Worm (Caenorhabditis elegans) whole organism, L4 larva: ENCODE measurements around the gene fbxb-102.

ENCODE experiments used
- F26F4.8 ChIP-seq: fragments of 200-800 bp; sonication (Bioruptor generic); conservative IDR thresholded peaks from 2 replicates; pipeline ENCODE4 v1.3.6; 2022; ENCODE audit warnings: missing genetic modification characterization, missing compliant biosample characterization
- T26A8.4 ChIP-seq: fragments of 200-800 bp; sonication (Bioruptor generic); IDR thresholded peaks from 2 replicates; pipeline ENCODE4 v1.3.6; 2022; ENCODE audit warnings: missing genetic modification characterization, missing compliant biosample characterization
- Y48G9A.11 ChIP-seq: fragments of 200-800 bp; sonication (Bioruptor generic); IDR thresholded peaks from 2 replicates; pipeline ENCODE4 v1.3.6; 2022; ENCODE audit warnings: missing genetic modification reagents, missing genetic modification characterization, missing compliant biosample characterization
- Y75B8A.6 ChIP-seq: fragments of 200-800 bp; sonication (Bioruptor generic); IDR thresholded peaks from 2 replicates; pipeline ENCODE4 v1.3.6; 2022; ENCODE audit warnings: missing genetic modification reagents, missing genetic modification characterization, missing compliant biosample characterization
- ZK546.5 ChIP-seq, 2 experiments: sonication (generic microtip); optimal IDR thresholded peaks; 2 replicates each; lab custom pipeline; 2017; ENCODE audit warnings: missing biosample characterization in 2 of 2, missing genetic modification characterization in 2 of 2
- ceh-20 ChIP-seq: fragments of 200-800 bp; sonication (Bioruptor generic); IDR thresholded peaks from 2 replicates; pipeline ENCODE4 v1.3.6; 2022; ENCODE audit warnings: missing genetic modification reagents, missing genetic modification characterization, missing compliant biosample characterization
- ceh-28 ChIP-seq: fragments of 150-350 bp; optimal IDR thresholded peaks from 2 replicates; lab custom pipeline; 2014; ENCODE audit warnings: missing biosample characterization, missing genetic modification reagents, missing genetic modification characterization
- ceh-62 ChIP-seq: sonication (generic microtip); optimal IDR thresholded peaks from 2 replicates; lab custom pipeline; 2017; ENCODE audit warnings: missing biosample characterization, missing genetic modification characterization
- cey-2 ChIP-seq: sonication (generic microtip); optimal IDR thresholded peaks from 3 replicates; lab custom pipeline; 2017; ENCODE audit warnings: missing genetic modification characterization, mild to moderate bottlenecking, missing compliant biosample characterization, antibody characterized with exemption, borderline replicate concordance; ENCODE audit not compliant: insufficient read depth
- daf-8 ChIP-seq: fragments of 200-800 bp; sonication (Bioruptor generic); IDR thresholded peaks from 2 replicates; pipeline ENCODE4 v1.3.6; 2022; ENCODE audit warnings: missing genetic modification characterization, missing compliant biosample characterization
- dmd-6 ChIP-seq: fragments of 200-800 bp; sonication (Bioruptor generic); IDR thresholded peaks from 2 replicates; pipeline ENCODE4 v1.3.6; 2022; ENCODE audit warnings: missing genetic modification reagents, missing genetic modification characterization, missing compliant biosample characterization
- dmd-8 ChIP-seq: fragments of 200-800 bp; sonication (Bioruptor generic); IDR thresholded peaks from 2 replicates; pipeline ENCODE4 v1.3.6; 2022; ENCODE audit warnings: missing genetic modification characterization, missing compliant biosample characterization
- dmd-9 ChIP-seq: fragments of 200-800 bp; sonication (Bioruptor generic); IDR thresholded peaks from 2 replicates; pipeline ENCODE4 v1.3.6; 2022; ENCODE audit warnings: missing genetic modification reagents, missing genetic modification characterization, missing compliant biosample characterization
- dpl-1 ChIP-seq: fragments of 150-350 bp; optimal IDR thresholded peaks from 2 replicates; lab custom pipeline; 2014; ENCODE audit warnings: missing biosample characterization, missing genetic modification reagents, missing genetic modification characterization
- egl-43 ChIP-seq: fragments of 200-800 bp; sonication (Bioruptor generic); IDR thresholded peaks from 2 replicates; pipeline ENCODE4 v1.3.6; 2022; ENCODE audit warnings: missing genetic modification reagents, missing genetic modification characterization, missing compliant biosample characterization
- fkh-10 ChIP-seq: fragments of 150-350 bp; optimal IDR thresholded peaks from 2 replicates; lab custom pipeline; 2014; ENCODE audit warnings: missing biosample characterization, missing genetic modification reagents, missing genetic modification characterization
- gei-8 ChIP-seq: fragments of 200-800 bp; sonication (Bioruptor generic); optimal IDR thresholded peaks from 2 replicates; lab custom pipeline; 2018; ENCODE audit warnings: mild to moderate bottlenecking, missing genetic modification characterization, missing compliant biosample characterization
- hif-1 ChIP-seq, 2 experiments: sonication (generic microtip); optimal IDR thresholded peaks; 2 replicates each; lab custom pipeline; 2016 to 2017; ENCODE audit warnings: missing compliant biosample characterization in 2 of 2, missing genetic modification characterization in 2 of 2, missing genetic modification reagents in 2 of 2, missing genotype in 2 of 2, mild to moderate bottlenecking in 1 of 2
- hlh-11 ChIP-seq: fragments of 200-800 bp; sonication (Bioruptor generic); optimal IDR thresholded peaks from 2 replicates; lab custom pipeline; 2018; ENCODE audit warnings: mild to moderate bottlenecking, missing genetic modification characterization, missing compliant biosample characterization
- hmg-1.1 ChIP-seq: fragments of 200-800 bp; sonication (Bioruptor generic); IDR thresholded peaks from 2 replicates; pipeline ENCODE4 v1.3.6; 2022; ENCODE audit warnings: missing genetic modification reagents, missing genetic modification characterization, missing compliant biosample characterization
- lin-13 ChIP-seq: fragments of 150-350 bp; optimal IDR thresholded peaks from 2 replicates; lab custom pipeline; 2014; ENCODE audit warnings: missing biosample characterization, missing genetic modification reagents, missing genetic modification characterization
- lin-15B ChIP-seq: fragments of 150-350 bp; sonication (generic microtip); optimal IDR thresholded peaks from 3 replicates; lab custom pipeline; 2014; ENCODE audit warnings: missing biosample characterization, missing genetic modification characterization
- lin-38 ChIP-seq: fragments of 200-800 bp; sonication (Bioruptor generic); IDR thresholded peaks from 2 replicates; pipeline ENCODE4 v1.3.6; 2022; ENCODE audit warnings: missing genetic modification reagents, missing genetic modification characterization, missing compliant biosample characterization
- lin-39 ChIP-seq: fragments of 150-350 bp; optimal IDR thresholded peaks from 2 replicates; lab custom pipeline; 2014; ENCODE audit warnings: missing biosample characterization, missing genetic modification reagents, missing genetic modification characterization
- lir-3 ChIP-seq: sonication (generic microtip); optimal IDR thresholded peaks from 2 replicates; lab custom pipeline; 2016; ENCODE audit warnings: mild to moderate bottlenecking, missing genetic modification characterization, missing compliant biosample characterization
- lsy-2 ChIP-seq, 2 experiments: fragments of 150-350 bp in 1 of 2; sonication (generic microtip) in 1 of 2; optimal IDR thresholded peaks; 2 replicates each; lab custom pipeline; 2014 to 2017; ENCODE audit warnings: missing biosample characterization in 2 of 2, missing genetic modification characterization in 2 of 2
- madf-9 ChIP-seq: fragments of 200-800 bp; sonication (Bioruptor generic); conservative IDR thresholded peaks from 2 replicates; pipeline ENCODE4 v1.3.6; 2022; ENCODE audit warnings: missing genetic modification reagents, missing genetic modification characterization, missing compliant biosample characterization
- mdl-1 ChIP-seq, 2 experiments: fragments of 150-350 bp in 1 of 2; sonication (generic microtip) in 1 of 2; optimal IDR thresholded peaks; 2 replicates each; lab custom pipeline; 2014 to 2017; ENCODE audit warnings: missing biosample characterization in 2 of 2, missing genetic modification characterization in 2 of 2
- mep-1 ChIP-seq: fragments of 150-350 bp; sonication (generic microtip); optimal IDR thresholded peaks from 3 replicates; lab custom pipeline; 2014; ENCODE audit warnings: missing biosample characterization, missing genetic modification characterization
- mes-2 ChIP-seq: sonication (generic microtip); optimal IDR thresholded peaks from 2 replicates; lab custom pipeline; 2016; ENCODE audit warnings: missing genotype, mild to moderate bottlenecking, missing genetic modification characterization, missing compliant biosample characterization; ENCODE audit not compliant: poor library complexity, severe bottlenecking
- nhr-102 ChIP-seq: sonication (generic microtip); optimal IDR thresholded peaks from 2 replicates; lab custom pipeline; 2016; ENCODE audit warnings: mild to moderate bottlenecking, missing genetic modification characterization, moderate library complexity, missing compliant biosample characterization
- nhr-11 ChIP-seq: fragments of 150-350 bp; optimal IDR thresholded peaks from 2 replicates; lab custom pipeline; 2014; ENCODE audit warnings: missing biosample characterization, missing genetic modification characterization
- nhr-48 ChIP-seq: sonication (generic microtip); optimal IDR thresholded peaks from 2 replicates; lab custom pipeline; 2016; ENCODE audit warnings: mild to moderate bottlenecking, missing genetic modification characterization, missing compliant biosample characterization
- nhr-6 ChIP-seq: fragments of 150-350 bp; optimal IDR thresholded peaks from 2 replicates; lab custom pipeline; 2014; ENCODE audit warnings: missing biosample characterization, missing genetic modification characterization
- nhr-76 ChIP-seq: fragments of 150-350 bp; optimal IDR thresholded peaks from 2 replicates; lab custom pipeline; 2014; ENCODE audit warnings: missing biosample characterization, missing genetic modification characterization
- nhr-77 ChIP-seq: fragments of 150-350 bp; optimal IDR thresholded peaks from 2 replicates; lab custom pipeline; 2014; ENCODE audit warnings: missing biosample characterization, missing genetic modification characterization
- rbr-2 ChIP-seq: sonication (generic microtip); optimal IDR thresholded peaks from 2 replicates; lab custom pipeline; 2016; ENCODE audit warnings: missing genotype, missing genetic modification characterization, missing compliant biosample characterization
- set-16 ChIP-seq: fragments of 200-800 bp; sonication (Bioruptor generic); IDR thresholded peaks from 2 replicates; pipeline ENCODE4 v1.3.6; 2022; ENCODE audit warnings: missing genetic modification reagents, missing genetic modification characterization, missing compliant biosample characterization
- snpc-4 ChIP-seq: fragments of 150-350 bp; optimal IDR thresholded peaks from 2 replicates; lab custom pipeline; 2014; ENCODE audit warnings: missing biosample characterization, missing genetic modification characterization
- tag-97 ChIP-seq: fragments of 200-800 bp; sonication (Bioruptor generic); IDR thresholded peaks from 2 replicates; pipeline ENCODE4 v1.3.6; 2022; ENCODE audit warnings: missing genetic modification characterization, missing compliant biosample characterization
- unc-130 ChIP-seq: sonication (generic microtip); optimal IDR thresholded peaks from 2 replicates; lab custom pipeline; 2016; ENCODE audit warnings: missing genetic modification reagents, missing genetic modification characterization, missing compliant biosample characterization
- unc-62 ChIP-seq, 3 experiments: fragments of 150-350 bp in 1 of 3; sonication (generic microtip); optimal IDR thresholded peaks in 2 of 3; peaks in 1 of 3; 1 replicate in 1 of 3; 2 replicates in 2 of 3; lab custom pipeline; 2014 to 2017; ENCODE audit warnings: missing biosample characterization in 3 of 3, missing genetic modification characterization in 3 of 3, missing genetic modification reagents in 3 of 3, missing genotype in 1 of 3
- zfp-2 ChIP-seq: sonication (generic microtip); optimal IDR thresholded peaks from 2 replicates; lab custom pipeline; 2016; ENCODE audit warnings: mild to moderate bottlenecking, missing genetic modification characterization, missing compliant biosample characterization
- zfp-3 ChIP-seq: fragments of 200-800 bp; sonication (Bioruptor generic); conservative IDR thresholded peaks from 2 replicates; pipeline ENCODE4 v1.3.6; 2022; ENCODE audit warnings: missing genetic modification reagents, missing genetic modification characterization, missing compliant biosample characterization
- ztf-11 ChIP-seq: fragments of 150-350 bp; optimal IDR thresholded peaks from 2 replicates; lab custom pipeline; 2014; ENCODE audit warnings: missing biosample characterization, missing genetic modification characterization

Gene fbxb-102

ce11 chrII:12459422-12459821 is 23.3 kb upstream of the fbxb-102 start, which contains the start of gene tag-281:
TSS of gene tag-281 (plus strand) at chrII:12459761.
- peak; percentile 49 for TF ChIP-seq hlh-11
- peak; percentile 14 for TF ChIP-seq snpc-4 (tag; lab: Kevin White, UChicago)
- TF ChIP-seq dmd-9 (GFP tag; lab: Robert Waterston, UW) = 0 out of 2 replicates have a peak, but pooled peaks have one; percentile 50
- TF ChIP-seq lsy-2 (tag; optimal IDR thresholded peaks at IDR 0.05; lab: Kevin White, UChicago) = peak in 1 of 2 experiments; percentile 90
- no peak for TF ChIP-seq lir-3 (tag; lab: Kevin White, UChicago)
- TF ChIP-seq lin-13 = peak; percentile 66
- TF ChIP-seq hmg-1.1 (GFP tag; lab: Robert Waterston, UW) = peak; percentile 55; the same call in 1 of the 2 replicates
- TF ChIP-seq lin-39 (tag; lab: Kevin White, UChicago) = no peak
- peak in 1 of 2 experiments; percentile 59 for TF ChIP-seq hif-1 (tag; optimal IDR thresholded peaks at IDR 0.05; lab: Kevin White, UChicago)
- peak; percentile 96 for TF ChIP-seq dpl-1 (GFP tag; lab: Kevin White, UChicago)
- TF ChIP-seq lin-38 = peak; percentile 99
- TF ChIP-seq nhr-48 (tag; lab: Kevin White, UChicago) = no peak
- peak; percentile 68 for TF ChIP-seq nhr-6 (tag; lab: Kevin White, UChicago)
- TF ChIP-seq fkh-10 (GFP tag; lab: Kevin White, UChicago) = peak; percentile 21
- peak; percentile 85 for TF ChIP-seq mes-2
- TF ChIP-seq daf-8 = no peak
- peak; percentile 51 for TF ChIP-seq dmd-6 (GFP tag; lab: Robert Waterston, UW)
- peak; percentile 43 for TF ChIP-seq lin-15B (tag; lab: Kevin White, UChicago)
- TF ChIP-seq cey-2 (tag; lab: Kevin White, UChicago) = no peak
- peak; percentile 52 for TF ChIP-seq rbr-2 (tag; lab: Kevin White, UChicago)
- TF ChIP-seq nhr-11 (tag; lab: Kevin White, UChicago) = peak; percentile 24
- peak in 1 of 2 experiments; percentile 17 for TF ChIP-seq mdl-1 (tag; optimal IDR thresholded peaks at IDR 0.05; lab: Kevin White, UChicago)
- peak; percentile 60; the same call in 1 of the 2 replicates for TF ChIP-seq zfp-3 (GFP tag; lab: Robert Waterston, UW)
- TF ChIP-seq unc-62 (GFP tag; optimal IDR thresholded peaks at IDR 0.05 in 1 of 2; lab: Kevin White, UChicago) = peak in 1 of 2 experiments; percentile 45
- TF ChIP-seq unc-62 (tag; optimal IDR thresholded peaks at IDR 0.05; lab: Kevin White, UChicago) = no peak
- TF ChIP-seq nhr-76 = no peak
- peak; percentile 41; the same call in 1 of the 2 replicates for TF ChIP-seq T26A8.4 (GFP tag; lab: Robert Waterston, UW)

DNA sequence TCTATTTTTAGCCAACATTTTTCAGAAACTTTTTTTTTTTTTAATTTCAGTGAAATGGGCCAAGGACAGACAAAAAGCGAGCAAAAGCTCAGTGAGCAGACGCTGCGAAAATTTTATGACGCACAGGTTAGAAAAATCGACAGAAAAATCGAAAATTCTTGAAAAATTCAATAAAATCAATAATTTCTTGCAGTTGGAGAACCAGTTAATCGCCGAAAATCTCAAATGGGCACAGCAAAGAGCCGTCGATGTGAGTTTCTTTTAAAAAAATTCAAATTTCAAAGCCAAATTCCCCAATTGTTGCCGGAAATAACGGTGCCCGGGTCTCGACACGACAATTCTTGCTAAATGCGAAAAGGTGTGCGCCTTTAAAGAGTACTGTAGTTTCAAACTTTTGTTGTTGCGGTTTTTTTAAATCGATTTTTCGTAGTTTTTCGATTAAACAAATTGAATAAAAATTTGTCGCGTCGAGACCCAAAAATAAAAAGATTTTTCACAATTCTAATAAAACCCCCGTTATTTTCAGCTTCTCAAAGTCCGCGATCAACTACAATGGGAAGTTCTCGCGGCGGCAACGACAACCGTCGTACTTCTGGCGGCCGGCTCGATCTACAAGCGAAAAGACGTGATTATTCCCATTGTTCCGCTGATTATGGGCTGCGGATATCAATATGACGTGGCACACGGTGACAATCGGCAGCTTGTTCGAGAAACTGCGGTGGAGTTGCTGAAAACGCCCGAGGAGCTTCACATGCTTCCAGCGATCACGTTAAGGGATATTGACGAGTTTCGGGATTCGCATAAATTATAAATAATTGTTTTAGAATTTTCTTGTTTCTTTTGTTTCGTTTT is 21.9 kb upstream of the fbxb-102 start, which contains the start of gene tag-280:
tag-280 (plus strand) TSS at position 51 of the 852 bp plus-strand sequence.
- TF ChIP-seq set-16 = no peak
- no peak for TF ChIP-seq tag-97
- no peak for TF ChIP-seq ceh-62 (tag; lab: Kevin White, UChicago)
- no peak for TF ChIP-seq dmd-8
- no peak for TF ChIP-seq ztf-11
- 0 out of 2 replicates have a peak, but pooled peaks have one; percentile 11 for TF ChIP-seq Y48G9A.11 (GFP tag; lab: Robert Waterston, UW)
- TF ChIP-seq nhr-77 (tag; lab: Kevin White, UChicago) = no peak
- no peak for TF ChIP-seq hlh-11
- no peak for TF ChIP-seq ZK546.5 (tag; optimal IDR thresholded peaks at IDR 0.05; lab: Kevin White, UChicago)
- TF ChIP-seq mep-1 = no peak
- no peak for TF ChIP-seq Y75B8A.6 (GFP tag; lab: Robert Waterston, UW)
- TF ChIP-seq snpc-4 (tag; lab: Kevin White, UChicago) = no peak
- TF ChIP-seq egl-43 = no peak
- no peak for TF ChIP-seq gei-8 (GFP tag; lab: Kevin White, UChicago)
- no peak for TF ChIP-seq T26A8.4 (GFP tag; lab: Robert Waterston, UW)
- TF ChIP-seq nhr-102 = no peak
- TF ChIP-seq ceh-28 = no peak
- peak in 1 of 2 experiments; percentile 74 for TF ChIP-seq unc-62 (GFP tag; optimal IDR thresholded peaks at IDR 0.05 in 1 of 2; lab: Kevin White, UChicago)
- no peak for TF ChIP-seq unc-62 (tag; optimal IDR thresholded peaks at IDR 0.05; lab: Kevin White, UChicago)
- no peak for TF ChIP-seq zfp-2 (tag; lab: Kevin White, UChicago)
- no peak for TF ChIP-seq F26F4.8 (GFP tag; lab: Robert Waterston, UW)
- no peak for TF ChIP-seq lin-13
- peak; percentile 31; the same call in 1 of the 2 replicates for TF ChIP-seq lin-38
- TF ChIP-seq ceh-20 (GFP tag; lab: Robert Waterston, UW) = no peak
- TF ChIP-seq mdl-1 (tag; optimal IDR thresholded peaks at IDR 0.05; lab: Kevin White, UChicago) = no peak
- no peak for TF ChIP-seq unc-130 (GFP tag; lab: Kevin White, UChicago)
- no peak for TF ChIP-seq nhr-6 (tag; lab: Kevin White, UChicago)
- no peak for TF ChIP-seq madf-9 (GFP tag; lab: Robert Waterston, UW)
